Fruit fly (Drosophila melanogaster): ENCODE results near the gene ppl.

dm6 chr3L:21277897-21278530, 3.3 kb downstream of the ppl start:
- no peak for TF ChIP-seq CG8478 (optimal IDR thresholded peaks at IDR 0.05)
- no peak for TF ChIP-seq CTCF (optimal IDR thresholded peaks at IDR 0.05)

Measured in S2 (cell line).